Fruit fly (Drosophila melanogaster) whole organism, wandering third instar larva: ENCODE data around the gene CG17717.

Experiments used
- Abd-B ChIP-seq: fragments of >200 bp; optimal IDR thresholded peaks from 2 replicates; lab custom pipeline; 2017; ENCODE audit warnings: missing biosample characterization, missing genetic modification characterization
- CG32264 ChIP-seq: fragments of 200-800 bp; sonication (Bioruptor generic); optimal IDR thresholded peaks from 2 replicates; lab custom pipeline; 2016; ENCODE audit warnings: missing biosample characterization, missing genetic modification characterization
- CG9705 ChIP-seq: fragments of 200-800 bp; sonication (Bioruptor generic); optimal IDR thresholded peaks from 2 replicates; lab custom pipeline; 2018; ENCODE audit warnings: missing biosample characterization, mild to moderate bottlenecking, missing genetic modification characterization
- CrebA ChIP-seq: fragments of 200-800 bp; sonication (Bioruptor generic); optimal IDR thresholded peaks from 2 replicates; lab custom pipeline; 2016; ENCODE audit warnings: missing biosample characterization, mild to moderate bottlenecking, missing genetic modification characterization, borderline replicate concordance
- Dfd ChIP-seq: fragments of >200 bp; optimal IDR thresholded peaks from 2 replicates; lab custom pipeline; 2017; ENCODE audit warnings: missing biosample characterization, missing genetic modification characterization
- Dif ChIP-seq: fragments of 200-275, 200-300 bp; sonication (Bioruptor generic); optimal IDR thresholded peaks from 2 replicates; lab custom pipeline; 2018; ENCODE audit warnings: missing biosample characterization, missing genetic modification characterization; ENCODE audit not compliant: partially characterized antibody
- GATAd ChIP-seq: sonication (Bioruptor generic); optimal IDR thresholded peaks from 2 replicates; lab custom pipeline; 2016; ENCODE audit warnings: missing biosample characterization, missing genetic modification characterization
- HLH106 ChIP-seq: fragments of 200-800 bp; optimal IDR thresholded peaks from 3 replicates; lab custom pipeline; 2019; ENCODE audit warnings: missing biosample characterization, mild to moderate bottlenecking, missing genetic modification characterization, moderate library complexity
- Hnf4 ChIP-seq: fragments of 200-800 bp; sonication (Bioruptor generic); optimal IDR thresholded peaks from 2 replicates; lab custom pipeline; 2016; ENCODE audit warnings: missing biosample characterization, mild to moderate bottlenecking, missing genetic modification characterization
- Hr78 ChIP-seq: fragments of >200 bp; optimal IDR thresholded peaks from 2 replicates; lab custom pipeline; 2017; ENCODE audit warnings: missing biosample characterization, missing genetic modification characterization
- Hr83 ChIP-seq: fragments of 200-300 bp; sonication (Bioruptor generic); optimal IDR thresholded peaks from 2 replicates; lab custom pipeline; 2016; ENCODE audit warnings: missing biosample characterization, mild to moderate bottlenecking, missing genetic modification characterization, moderate library complexity; ENCODE audit not compliant: poor library complexity, severe bottlenecking
- Jra ChIP-seq: sonication (Bioruptor generic); optimal IDR thresholded peaks from 2 replicates; lab custom pipeline; 2016; ENCODE audit warnings: missing biosample characterization, missing genetic modification characterization
- Mio ChIP-seq: sonication (Bioruptor generic); optimal IDR thresholded peaks from 2 replicates; lab custom pipeline; 2016; ENCODE audit warnings: missing biosample characterization, missing genetic modification characterization
- Myc ChIP-seq: fragments of >200 bp; optimal IDR thresholded peaks from 2 replicates; lab custom pipeline; 2017
- N ChIP-seq: fragments of >200 bp; optimal IDR thresholded peaks from 2 replicates; lab custom pipeline; 2018; ENCODE audit warnings: missing biosample characterization, missing external identifiers, missing genetic modification characterization
- OdsH ChIP-seq: fragments of 200-800 bp; sonication (Bioruptor generic); optimal IDR thresholded peaks from 2 replicates; lab custom pipeline; 2016; ENCODE audit warnings: missing biosample characterization, mild to moderate bottlenecking, missing genetic modification characterization
- Rel ChIP-seq, 2 experiments: fragments of 200-800 bp; sonication (Bioruptor generic) in 1 of 2; optimal IDR thresholded peaks; 2 replicates in 1 of 2; 3 replicates in 1 of 2; lab custom pipeline; 2016 to 2019; ENCODE audit warnings: mild to moderate bottlenecking in 2 of 2, missing biosample characterization in 2 of 2, missing genetic modification characterization in 2 of 2, moderate library complexity in 1 of 2
- Sp1 ChIP-seq: fragments of 200-800 bp; sonication (Bioruptor generic); optimal IDR thresholded peaks from 3 replicates; lab custom pipeline; 2019; ENCODE audit warnings: missing biosample characterization, mild to moderate bottlenecking, missing genetic modification characterization, moderate library complexity
- Vsx2 ChIP-seq: fragments of 200-300, 225-300 bp; sonication (Bioruptor generic); optimal IDR thresholded peaks from 2 replicates; lab custom pipeline; 2018; ENCODE audit warnings: missing biosample characterization, missing genetic modification characterization; ENCODE audit not compliant: partially characterized antibody
- br ChIP-seq: fragments of 200-800 bp; sonication (Bioruptor generic); optimal IDR thresholded peaks from 2 replicates; lab custom pipeline; 2016; ENCODE audit warnings: missing biosample characterization, missing genetic modification characterization
- brk ChIP-seq: fragments of 200-800 bp; sonication (Bioruptor generic); optimal IDR thresholded peaks from 2 replicates; lab custom pipeline; 2016; ENCODE audit warnings: missing biosample characterization, mild to moderate bottlenecking, missing genetic modification characterization
- dl ChIP-seq, 2 experiments: fragments of 175-275, 200-275 bp in 1 of 2; fragments of 200-275 bp in 1 of 2; sonication (Bioruptor generic); optimal IDR thresholded peaks; lab custom pipeline; 2018; ENCODE audit warnings: mild to moderate bottlenecking in 2 of 2, missing biosample characterization in 2 of 2, missing genetic modification characterization in 2 of 2, moderate library complexity in 2 of 2; ENCODE audit not compliant: partially characterized antibody in 2 of 2, insufficient read depth in 1 of 2
- dmrt93B ChIP-seq: fragments of 200-800 bp; sonication (Bioruptor generic); optimal IDR thresholded peaks from 2 replicates; lab custom pipeline; 2018; ENCODE audit warnings: missing biosample characterization, mild to moderate bottlenecking, missing genetic modification characterization
- dsf ChIP-seq: sonication (Bioruptor generic); optimal IDR thresholded peaks from 2 replicates; lab custom pipeline; 2016; ENCODE audit warnings: missing biosample characterization, missing genetic modification characterization, borderline replicate concordance
- ey ChIP-seq: fragments of 200-800 bp; sonication (Bioruptor generic); optimal IDR thresholded peaks from 2 replicates; lab custom pipeline; 2016; ENCODE audit warnings: missing biosample characterization, missing genetic modification characterization
- foxo ChIP-seq, 2 experiments: fragments of 200-800 bp; sonication (Bioruptor generic); optimal IDR thresholded peaks; 2 replicates in 1 of 2; 3 replicates in 1 of 2; lab custom pipeline; 2016 to 2017; ENCODE audit warnings: missing biosample characterization in 2 of 2, missing genetic modification characterization in 2 of 2
- fru ChIP-seq: fragments of 200-800 bp; sonication (Bioruptor generic); optimal IDR thresholded peaks from 3 replicates; lab custom pipeline; 2016; ENCODE audit warnings: missing biosample characterization, mild to moderate bottlenecking, missing genetic modification characterization
- h ChIP-seq: fragments of 200-800 bp; sonication (Bioruptor generic); optimal IDR thresholded peaks from 3 replicates; lab custom pipeline; 2016; ENCODE audit warnings: missing biosample characterization, mild to moderate bottlenecking, missing genetic modification characterization
- jim ChIP-seq: fragments of 175-275, 200-325 bp; sonication (Bioruptor generic); optimal IDR thresholded peaks from 2 replicates; lab custom pipeline; 2016; ENCODE audit warnings: missing biosample characterization, mild to moderate bottlenecking, missing genetic modification characterization
- lola ChIP-seq: fragments of >200 bp; optimal IDR thresholded peaks from 2 replicates; lab custom pipeline; 2017; ENCODE audit warnings: missing biosample characterization, missing genetic modification characterization
- pan ChIP-seq: fragments of >200 bp; optimal IDR thresholded peaks from 2 replicates; lab custom pipeline; 2017
- psq ChIP-seq: fragments of 200-800 bp; sonication (Bioruptor generic); optimal IDR thresholded peaks from 3 replicates; lab custom pipeline; 2017; ENCODE audit warnings: missing biosample characterization, mild to moderate bottlenecking, missing genetic modification characterization, moderate library complexity
- rgr ChIP-seq: fragments of 200-800 bp; sonication (Bioruptor generic); optimal IDR thresholded peaks from 3 replicates; lab custom pipeline; 2016; ENCODE audit warnings: missing biosample characterization, mild to moderate bottlenecking, missing genetic modification characterization
- sage ChIP-seq: fragments of 200-800 bp; sonication (Bioruptor generic); optimal IDR thresholded peaks from 2 replicates; lab custom pipeline; 2016; ENCODE audit warnings: missing biosample characterization, mild to moderate bottlenecking, missing genetic modification characterization
- sv ChIP-seq: fragments of 200-800 bp; sonication (Bioruptor generic); optimal IDR thresholded peaks from 3 replicates; lab custom pipeline; 2016; ENCODE audit warnings: missing biosample characterization, missing genetic modification characterization
- tai ChIP-seq: sonication (Bioruptor generic); optimal IDR thresholded peaks from 2 replicates; lab custom pipeline; 2016; ENCODE audit warnings: missing biosample characterization, missing genetic modification characterization
- usp ChIP-seq: fragments of >200 bp; optimal IDR thresholded peaks from 2 replicates; lab custom pipeline; 2017; ENCODE audit warnings: missing biosample characterization, missing genetic modification characterization
- woc ChIP-seq: sonication (Bioruptor generic); optimal IDR thresholded peaks from 2 replicates; lab custom pipeline; 2016; ENCODE audit warnings: missing biosample characterization, mild to moderate bottlenecking, missing genetic modification characterization

Gene CG17717

DNA sequence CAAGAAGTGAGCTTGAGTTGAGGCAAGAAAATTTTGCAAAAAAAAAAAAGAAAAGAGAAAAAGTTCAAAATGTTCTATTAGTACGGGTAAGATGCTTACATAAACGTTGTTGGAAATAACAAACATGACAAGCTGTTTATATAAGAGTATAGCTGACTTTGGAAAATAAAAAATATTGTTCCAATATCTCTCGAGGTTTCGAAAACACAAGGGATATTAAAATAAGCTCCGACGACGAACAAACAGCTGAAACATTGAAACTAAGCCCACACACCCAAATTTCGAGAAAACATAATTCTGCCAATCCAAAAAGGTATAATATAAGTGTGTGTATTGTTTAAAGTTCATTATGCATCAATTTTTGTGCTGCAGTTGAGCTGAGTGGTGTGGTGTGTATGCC lies 15.3 kb upstream of the CG17717 start (continued):
- TF ChIP-seq Mio (GFP tag; lab: Kevin White, UChicago) (no peak), Rel (GFP tag; optimal IDR thresholded peaks at IDR 0.05; lab: Kevin White, UChicago) (no peak), Rel (tag; optimal IDR thresholded peaks at IDR 0.05; lab: Kevin White, UChicago) (no peak), br (GFP tag; lab: Kevin White, UChicago) (peak; percentile 26), Abd-B (GFP tag; lab: Kevin White, UChicago) (no peak), dl (GFP tag; optimal IDR thresholded peaks at IDR 0.05; lab: Kevin White, UChicago; ENCODE audit: insufficient read depth in 1 of 2, partially characterized antibody in 2 of 2) (no peak), usp (no peak), sage (GFP tag; lab: Kevin White, UChicago) (no peak), dmrt93B (GFP tag; lab: Kevin White, UChicago) (peak; percentile 39), Dfd (GFP tag; lab: Kevin White, UChicago) (no peak)

DNA sequence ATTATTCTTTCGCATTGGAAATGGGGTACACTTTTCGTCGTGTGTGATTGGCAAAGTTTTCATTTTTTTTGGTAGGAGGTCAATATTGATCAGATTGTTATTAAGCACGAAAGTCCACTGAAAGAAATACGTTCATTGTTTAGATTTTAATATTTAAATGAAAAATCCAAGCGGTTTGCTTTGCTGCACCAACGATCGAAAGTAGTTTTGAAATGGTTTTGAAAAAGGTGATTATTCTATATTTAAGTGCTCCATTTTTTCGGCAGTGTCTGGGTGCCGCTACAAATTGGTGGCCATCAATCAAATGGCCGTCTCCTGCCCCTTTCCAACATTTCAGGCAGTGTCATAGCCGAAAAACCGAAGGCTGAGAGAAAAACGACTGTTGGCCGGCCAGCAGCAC lies 14.6 kb upstream of the CG17717 start:
- TF ChIP-seq usp (no peak), Hr83 (GFP tag; lab: Kevin White, UChicago) (no peak), jim (GFP tag; lab: Kevin White, UChicago) (no peak), sage (GFP tag; lab: Kevin White, UChicago) (no peak), h (GFP tag; lab: Kevin White, UChicago) (peak; percentile 47), OdsH (GFP tag; lab: Kevin White, UChicago) (no peak), HLH106 (tag; lab: Kevin White, UChicago) (peak; percentile 57), Hnf4 (no peak), psq (no peak), ey (peak; percentile 48), CG9705 (GFP tag; lab: Kevin White, UChicago) (no peak), Vsx2 (GFP tag; lab: Kevin White, UChicago) (no peak), foxo (GFP tag; optimal IDR thresholded peaks at IDR 0.05; lab: Kevin White, UChicago) (peak in 1 of 2 experiments; percentile 53), Hr78 (GFP tag; lab: Kevin White, UChicago) (no peak), lola (GFP tag; lab: Kevin White, UChicago) (no peak), rgr (GFP tag; lab: Kevin White, UChicago) (peak; percentile 25), N (GFP tag; lab: Kevin White, UChicago) (no peak), Mio (GFP tag; lab: Kevin White, UChicago) (no peak), Dif (GFP tag; lab: Kevin White, UChicago) (no peak), dl (GFP tag; optimal IDR thresholded peaks at IDR 0.05; lab: Kevin White, UChicago; ENCODE audit: insufficient read depth in 1 of 2, partially characterized antibody in 2 of 2) (no peak), Jra (GFP tag; lab: Kevin White, UChicago) (no peak), dsf (GFP tag; lab: Kevin White, UChicago) (no peak), sv (GFP tag; lab: Kevin White, UChicago) (no peak), Dfd (GFP tag; lab: Kevin White, UChicago) (no peak), brk (GFP tag; lab: Kevin White, UChicago) (no peak), fru (GFP tag; lab: Kevin White, UChicago) (peak; percentile 48), GATAd (GFP tag; lab: Kevin White, UChicago) (no peak), CG32264 (GFP tag; lab: Kevin White, UChicago) (peak; percentile 1), CrebA (no peak), Rel (GFP tag; optimal IDR thresholded peaks at IDR 0.05; lab: Kevin White, UChicago) (no peak), Rel (tag; optimal IDR thresholded peaks at IDR 0.05; lab: Kevin White, UChicago) (no peak), Sp1 (GFP tag; lab: Kevin White, UChicago) (peak; percentile 20), Abd-B (GFP tag; lab: Kevin White, UChicago) (no peak), dmrt93B (GFP tag; lab: Kevin White, UChicago) (peak; percentile 30), pan (lab: Kevin White, UChicago) (no peak), woc (no peak), br (GFP tag; lab: Kevin White, UChicago) (peak; percentile 18), Myc (lab: Kevin White, UChicago) (no peak), tai (GFP tag; lab: Kevin White, UChicago) (no peak)
